Worm (Caenorhabditis elegans): ENCODE data around the gene slcf-1.

The slcf-1 gene

ce11 chrX:10528993-10529392, at the start of gene slcf-1, which contains the start of gene F14F3.5:
TSS of gene slcf-1 (plus strand) at chrX:10529294.
TSS of gene F14F3.5 (minus strand) at chrX:10529226.
- no peak for TF ChIP-seq drap-1 (GFP tag; optimal IDR thresholded peaks at IDR 0.05)
- TF ChIP-seq ztf-11 (tag; optimal IDR thresholded peaks at IDR 0.05) = no peak
- TF ChIP-seq blmp-1 (tag; optimal IDR thresholded peaks at IDR 0.05) = no peak
- no peak for TF ChIP-seq pha-4 (tag; optimal IDR thresholded peaks at IDR 0.05)
- TF ChIP-seq unc-120 (tag; optimal IDR thresholded peaks at IDR 0.05; ENCODE audit: poor library complexity, severe bottlenecking) = no peak
- TF ChIP-seq nhr-28 (tag; optimal IDR thresholded peaks at IDR 0.05) = no peak
- no peak for TF ChIP-seq unc-62 (GFP tag; optimal IDR thresholded peaks at IDR 0.05)
- no peak for TF ChIP-seq mep-1 (tag; optimal IDR thresholded peaks at IDR 0.05)
- TF ChIP-seq nhr-12 (tag; optimal IDR thresholded peaks at IDR 0.05) = no peak
- no peak for TF ChIP-seq bed-3 (GFP tag; optimal IDR thresholded peaks at IDR 0.05)
- no peak for TF ChIP-seq ham-2 (GFP tag; optimal IDR thresholded peaks at IDR 0.05)
- TF ChIP-seq tbx-8 (GFP tag; optimal IDR thresholded peaks at IDR 0.05) = no peak
- no peak for TF ChIP-seq unc-39 (tag; optimal IDR thresholded peaks at IDR 0.05)
- TF ChIP-seq nhr-2 (tag; optimal IDR thresholded peaks at IDR 0.05) = no peak
- TF ChIP-seq mab-5 (tag; optimal IDR thresholded peaks at IDR 0.05) = no peak
- TF ChIP-seq hlh-1 (tag; optimal IDR thresholded peaks at IDR 0.05) = no peak
- TF ChIP-seq flh-1 (GFP tag; optimal IDR thresholded peaks at IDR 0.05) = no peak

- TF ChIP-seq blmp-1 (tag; optimal IDR thresholded peaks at IDR 0.05) (no peak), M03D4.4 (tag; optimal IDR thresholded peaks at IDR 0.05) (no peak), elt-3 (tag; optimal IDR thresholded peaks at IDR 0.05) (no peak), sptf-1 (tag; optimal IDR thresholded peaks at IDR 0.05) (no peak), nhr-76 (tag; optimal IDR thresholded peaks at IDR 0.05) (no peak), ztf-11 (tag; optimal IDR thresholded peaks at IDR 0.05) (no peak)
Observed at ce11 chrX:10480563-10481290, 48.4 kb upstream of the slcf-1 start, which contains the start of gene elt-2. TSS of gene elt-2 (plus strand) at chrX:10481240.

ce11 chrX:10482272-10482671, 46.8 kb upstream of the slcf-1 start:
- no peak for TF ChIP-seq ceh-83 (GFP tag; optimal IDR thresholded peaks at IDR 0.05)
- TF ChIP-seq lsy-2 (tag; optimal IDR thresholded peaks at IDR 0.05) = no peak
- no peak for TF ChIP-seq sptf-1 (tag; optimal IDR thresholded peaks at IDR 0.05)
- no peak for TF ChIP-seq flh-1 (GFP tag; optimal IDR thresholded peaks at IDR 0.05)
- no peak for TF ChIP-seq unc-39 (tag; optimal IDR thresholded peaks at IDR 0.05)
- no peak for TF ChIP-seq ham-2 (GFP tag; optimal IDR thresholded peaks at IDR 0.05)
- TF ChIP-seq nhr-12 (tag; optimal IDR thresholded peaks at IDR 0.05) = no peak
- TF ChIP-seq unc-120 (tag; optimal IDR thresholded peaks at IDR 0.05; ENCODE audit: poor library complexity, severe bottlenecking) = no peak
- TF ChIP-seq drap-1 (GFP tag; optimal IDR thresholded peaks at IDR 0.05) = no peak
- TF ChIP-seq sem-2 (GFP tag; optimal IDR thresholded peaks at IDR 0.05) = no peak
- no peak for TF ChIP-seq lin-32 (GFP tag; optimal IDR thresholded peaks at IDR 0.05)
- no peak for TF ChIP-seq snpc-4 (tag; optimal IDR thresholded peaks at IDR 0.05)
- no peak for TF ChIP-seq nhr-2 (tag; optimal IDR thresholded peaks at IDR 0.05)
- no peak for TF ChIP-seq elt-3 (tag; optimal IDR thresholded peaks at IDR 0.05)
- TF ChIP-seq nhr-76 (tag; optimal IDR thresholded peaks at IDR 0.05) = no peak
- TF ChIP-seq mep-1 (tag; optimal IDR thresholded peaks at IDR 0.05) = no peak

ce11 chrX:10485300-10485755, 43.8 kb upstream of the slcf-1 start, which contains the start of gene C33D3.3:
TSS of gene C33D3.3 (plus strand) at chrX:10485350.
- TF ChIP-seq mls-2 (tag; optimal IDR thresholded peaks at IDR 0.05) (no peak), blmp-1 (tag; optimal IDR thresholded peaks at IDR 0.05) (no peak), mep-1 (tag; optimal IDR thresholded peaks at IDR 0.05) (no peak), bed-3 (GFP tag; optimal IDR thresholded peaks at IDR 0.05) (no peak), hlh-1 (tag; optimal IDR thresholded peaks at IDR 0.05) (no peak), nhr-28 (tag; optimal IDR thresholded peaks at IDR 0.05) (no peak), nhr-237 (tag; optimal IDR thresholded peaks at IDR 0.05) (no peak), drap-1 (GFP tag; optimal IDR thresholded peaks at IDR 0.05) (no peak), mab-5 (tag; optimal IDR thresholded peaks at IDR 0.05) (no peak), ceh-43 (GFP tag; optimal IDR thresholded peaks at IDR 0.05) (no peak), unc-39 (tag; optimal IDR thresholded peaks at IDR 0.05) (no peak)

- TF ChIP-seq elt-1 (tag; optimal IDR thresholded peaks at IDR 0.05; ENCODE audit: borderline replicate concordance, insufficient read depth) = no peak
- no peak for TF ChIP-seq sem-2 (GFP tag; optimal IDR thresholded peaks at IDR 0.05)
- TF ChIP-seq bed-3 (GFP tag; optimal IDR thresholded peaks at IDR 0.05) = no peak
- no peak for TF ChIP-seq drap-1 (GFP tag; optimal IDR thresholded peaks at IDR 0.05)
- no peak for TF ChIP-seq zip-8 (tag; optimal IDR thresholded peaks at IDR 0.05)
- TF ChIP-seq blmp-1 (tag; optimal IDR thresholded peaks at IDR 0.05) = no peak
- TF ChIP-seq nhr-12 (tag; optimal IDR thresholded peaks at IDR 0.05) = no peak
- no peak for TF ChIP-seq lsy-2 (tag; optimal IDR thresholded peaks at IDR 0.05)
- TF ChIP-seq nhr-76 (tag; optimal IDR thresholded peaks at IDR 0.05) = no peak
- no peak for TF ChIP-seq unc-39 (tag; optimal IDR thresholded peaks at IDR 0.05)
- TF ChIP-seq ceh-43 (GFP tag; optimal IDR thresholded peaks at IDR 0.05) = no peak
- TF ChIP-seq unc-62 (GFP tag; optimal IDR thresholded peaks at IDR 0.05) = no peak
- TF ChIP-seq cnd-1 (tag; optimal IDR thresholded peaks at IDR 0.05) = no peak
- no peak for TF ChIP-seq pha-4 (tag; optimal IDR thresholded peaks at IDR 0.05)
- no peak for TF ChIP-seq mep-1 (tag; optimal IDR thresholded peaks at IDR 0.05)
- TF ChIP-seq lin-13 (tag; optimal IDR thresholded peaks at IDR 0.05) = no peak
- TF ChIP-seq ces-1 (GFP tag; optimal IDR thresholded peaks at IDR 0.05) = no peak
- no peak for TF ChIP-seq nhr-237 (tag; optimal IDR thresholded peaks at IDR 0.05)
Observed at ce11 chrX:10488763-10489162, 40.3 kb upstream of the slcf-1 start, which contains the start of gene C33D3.4. TSS of gene C33D3.4 (plus strand) at chrX:10489063.
